Fruit fly (Drosophila melanogaster): ENCODE data around the gene CadN.
A peak's percentile ranks its signal among the peaks of the same experiment; 100 is the strongest.

Gene CadN

DNA sequence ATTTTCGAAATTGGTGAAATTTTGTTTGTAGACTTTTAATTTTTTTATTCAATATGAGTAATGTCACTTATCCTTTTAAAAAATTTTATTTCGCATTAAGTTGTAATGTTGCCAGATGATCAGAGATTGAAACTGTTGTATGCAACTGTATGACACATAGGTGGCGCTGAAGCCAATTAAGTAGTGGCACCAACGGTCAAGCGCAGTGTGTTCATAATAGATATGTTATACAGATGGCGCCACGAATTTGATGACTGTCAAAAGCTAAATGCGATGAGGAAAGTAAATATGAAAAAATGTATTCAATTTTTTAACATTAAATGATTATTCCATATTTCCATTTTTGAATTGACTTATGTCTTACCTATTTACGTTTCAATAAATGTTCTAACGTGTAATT, 6.5 kb upstream of the CadN start (continued):
- no peak for TF ChIP-seq unc-4 (GFP tag; IDR thresholded peaks at IDR 0.05; ENCODE audit: partially characterized antibody)
- no peak for TF ChIP-seq CG43689 (GFP tag; IDR thresholded peaks at IDR 0.05)
- no peak for TF ChIP-seq CG4282 (GFP tag; optimal IDR thresholded peaks at IDR 0.05)
- no peak for TF ChIP-seq CG11695 (GFP tag; IDR thresholded peaks at IDR 0.05)
- TF ChIP-seq kni (GFP tag; optimal IDR thresholded peaks at IDR 0.05), result no peak
- TF ChIP-seq ftz-f1 (GFP tag; optimal IDR thresholded peaks at IDR 0.05), result no peak
- no peak for TF ChIP-seq CG12236 (GFP tag; optimal IDR thresholded peaks at IDR 0.05)
- no peak for TF ChIP-seq ATbp (GFP tag; optimal IDR thresholded peaks at IDR 0.05)
- no peak for TF ChIP-seq CG30431 (GFP tag; optimal IDR thresholded peaks at IDR 0.05)
- no peak for TF ChIP-seq CG16779 (GFP tag; IDR thresholded peaks at IDR 0.05)
- TF ChIP-seq aop (GFP tag; IDR thresholded peaks at IDR 0.05), result no peak
- TF ChIP-seq CrebB (tag; optimal IDR thresholded peaks at IDR 0.05), result no peak
- peak; percentile 15; the same call in 1 of the 3 replicates for TF ChIP-seq CG34224 (GFP tag; IDR thresholded peaks at IDR 0.05; ENCODE audit: partially characterized antibody)
- no peak for TF ChIP-seq NC2α (GFP tag; optimal IDR thresholded peaks at IDR 0.05)
- TF ChIP-seq Dip2 (GFP tag; IDR thresholded peaks at IDR 0.05), result peak; percentile 97
- TF ChIP-seq pnt (GFP tag; optimal IDR thresholded peaks at IDR 0.05), result peak; percentile 13
- TF ChIP-seq CG13775 (GFP tag; optimal IDR thresholded peaks at IDR 0.05), result no peak
- TF ChIP-seq CG7928 (GFP tag; optimal IDR thresholded peaks at IDR 0.05), result no peak
- no peak for TF ChIP-seq yki (optimal IDR thresholded peaks at IDR 0.05)
- peak; percentile 38 for TF ChIP-seq lilli (GFP tag; optimal IDR thresholded peaks at IDR 0.05)
- TF ChIP-seq ato (GFP tag; IDR thresholded peaks at IDR 0.05; ENCODE audit: partially characterized antibody), result no peak
- TF ChIP-seq ash1 (GFP tag; optimal IDR thresholded peaks at IDR 0.05), result no peak
- no peak for TF ChIP-seq esg (GFP tag; conservative IDR thresholded peaks at IDR 0.05)
- TF ChIP-seq Neu2 (GFP tag; optimal IDR thresholded peaks at IDR 0.05; ENCODE audit: borderline replicate concordance), result no peak
- peak; percentile 54 for TF ChIP-seq CG30403 (GFP tag; optimal IDR thresholded peaks at IDR 0.05)
- no peak for TF ChIP-seq corto (GFP tag; optimal IDR thresholded peaks at IDR 0.05)
- no peak for TF ChIP-seq CG11398 (GFP tag; optimal IDR thresholded peaks at IDR 0.05)
- TF ChIP-seq CG3281 (GFP tag; optimal IDR thresholded peaks at IDR 0.05), result no peak
- TF ChIP-seq HmgZ (tag; optimal IDR thresholded peaks at IDR 0.05), result peak; percentile 54
- no peak for TF ChIP-seq mld (GFP tag; IDR thresholded peaks at IDR 0.05; ENCODE audit: partially characterized antibody)
- no peak for TF ChIP-seq exex (tag; optimal IDR thresholded peaks at IDR 0.05)
- no peak for TF ChIP-seq CG4328 (GFP tag; optimal IDR thresholded peaks at IDR 0.05)
- peak; percentile 5; the same call in 1 of the 2 replicates for TF ChIP-seq CG32532 (GFP tag; IDR thresholded peaks at IDR 0.05)
- no peak for TF ChIP-seq Ada2b (GFP tag; IDR thresholded peaks at IDR 0.05)
- no peak for TF ChIP-seq Poxn (GFP tag; IDR thresholded peaks at IDR 0.05)
- TF ChIP-seq CG10431 (GFP tag; optimal IDR thresholded peaks at IDR 0.05), result no peak
- TF ChIP-seq zf30C (GFP tag; optimal IDR thresholded peaks at IDR 0.05), result peak; percentile 39
- TF ChIP-seq trh (GFP tag; optimal IDR thresholded peaks at IDR 0.05), result no peak
- TF ChIP-seq da (GFP tag; optimal IDR thresholded peaks at IDR 0.05), result no peak
- TF ChIP-seq CG10321 (GFP tag; IDR thresholded peaks at IDR 0.05), result no peak
- TF ChIP-seq lov (optimal IDR thresholded peaks at IDR 0.05), result no peak
- TF ChIP-seq lov (GFP tag; IDR thresholded peaks at IDR 0.05), result no peak
- TF ChIP-seq Sin3A (optimal IDR thresholded peaks at IDR 0.05), result no peak
- TF ChIP-seq Hey (tag; optimal IDR thresholded peaks at IDR 0.05), result no peak
- TF ChIP-seq knrl (GFP tag; IDR thresholded peaks at IDR 0.05; ENCODE audit: partially characterized antibody), result peak; percentile 10; the same call in 1 of the 3 replicates
- no peak for TF ChIP-seq HLHmδ (GFP tag; optimal IDR thresholded peaks at IDR 0.05)
- TF ChIP-seq CG5953 (GFP tag; IDR thresholded peaks at IDR 0.05), result no peak
- no peak for TF ChIP-seq CG7745 (tag; optimal IDR thresholded peaks at IDR 0.05)
- TF ChIP-seq CG2712 (tag; optimal IDR thresholded peaks at IDR 0.05), result no peak
- no peak for TF ChIP-seq ap (GFP tag; IDR thresholded peaks at IDR 0.05)
- no peak for TF ChIP-seq pho (GFP tag; optimal IDR thresholded peaks at IDR 0.05)
- peak; percentile 67 for TF ChIP-seq CG33213 (GFP tag; optimal IDR thresholded peaks at IDR 0.05)
- no peak for TF ChIP-seq PHDP (tag; optimal IDR thresholded peaks at IDR 0.05)
